Worm (Caenorhabditis elegans) whole organism, young adult: Measurements from ENCODE around the gene popl-1.

Experiments
- B0019.2 ChIP-seq: fragments of 200-800 bp; sonication (Bioruptor generic); conservative IDR thresholded peaks from 2 replicates; pipeline ENCODE4 v1.3.6; 2022; ENCODE audit warnings: missing genetic modification reagents, missing genetic modification characterization, missing compliant biosample characterization
- B0336.3 ChIP-seq: fragments of 200-800 bp; sonication (Bioruptor generic); IDR thresholded peaks from 2 replicates; pipeline ENCODE4 v1.3.6; 2022; ENCODE audit warnings: missing genetic modification characterization, missing compliant biosample characterization
- F10E7.11 ChIP-seq: sonication (generic microtip); optimal IDR thresholded peaks from 2 replicates; lab custom pipeline; 2017; ENCODE audit warnings: mild to moderate bottlenecking, missing genetic modification characterization, moderate library complexity, missing compliant biosample characterization
- Y53F4B.3 ChIP-seq: fragments of 200-800 bp; sonication (Bioruptor generic); IDR thresholded peaks from 2 replicates; pipeline ENCODE4 v1.3.6; 2022; ENCODE audit warnings: missing genetic modification reagents, missing genetic modification characterization, missing compliant biosample characterization
- Y53G8AR.9 ChIP-seq: fragments of 200-800 bp; sonication (Bioruptor generic); conservative IDR thresholded peaks from 2 replicates; pipeline ENCODE4 v1.3.6; 2022; ENCODE audit warnings: missing genetic modification reagents, missing genetic modification characterization, missing compliant biosample characterization
- Y67H2A.10 ChIP-seq: fragments of 200-800 bp; sonication (Bioruptor generic); conservative IDR thresholded peaks from 2 replicates; pipeline ENCODE4 v1.3.6; 2022; ENCODE audit warnings: missing genetic modification reagents, missing genetic modification characterization, missing compliant biosample characterization
- ZK185.1 ChIP-seq: sonication (generic microtip); optimal IDR thresholded peaks from 2 replicates; lab custom pipeline; 2016; ENCODE audit warnings: mild to moderate bottlenecking, missing genetic modification characterization, missing compliant biosample characterization; ENCODE audit not compliant: poor library complexity, severe bottlenecking
- atf-7 ChIP-seq: sonication (generic microtip); optimal IDR thresholded peaks from 2 replicates; lab custom pipeline; 2017; ENCODE audit warnings: mild to moderate bottlenecking, missing genetic modification characterization, missing compliant biosample characterization
- attf-5 ChIP-seq: fragments of 200-800 bp; sonication (Bioruptor generic); optimal IDR thresholded peaks from 2 replicates; lab custom pipeline; 2018; ENCODE audit warnings: mild to moderate bottlenecking, missing genetic modification characterization, missing compliant biosample characterization
- cebp-1 ChIP-seq, 2 experiments: fragments of 200-800 bp in 1 of 2; sonication (Bioruptor generic) in 1 of 2; sonication (generic microtip) in 1 of 2; IDR thresholded peaks in 1 of 2; optimal IDR thresholded peaks in 1 of 2; 2 replicates each; pipeline versions ENCODE4 v1.3.6 to Lab custom; 2017 to 2022; ENCODE audit warnings: missing compliant biosample characterization in 2 of 2, missing genetic modification characterization in 2 of 2, mild to moderate bottlenecking in 1 of 2, missing genetic modification reagents in 1 of 2, moderate library complexity in 1 of 2
- cebp-2 ChIP-seq: fragments of 200-800 bp; sonication (Bioruptor generic); IDR thresholded peaks from 2 replicates; pipeline ENCODE4 v1.3.6; 2022; ENCODE audit warnings: missing genetic modification characterization, missing compliant biosample characterization
- ceh-58 ChIP-seq: fragments of 200-800 bp; sonication (Bioruptor generic); IDR thresholded peaks from 2 replicates; pipeline ENCODE4 v1.3.6; 2022; ENCODE audit warnings: missing genetic modification characterization, missing compliant biosample characterization
- dox-1 ChIP-seq: fragments of 200-800 bp; sonication (Bioruptor generic); IDR thresholded peaks from 2 replicates; pipeline ENCODE4 v1.3.6; 2022; ENCODE audit warnings: missing genetic modification reagents, missing genetic modification characterization, missing compliant biosample characterization
- egrh-3 ChIP-seq: fragments of 200-800 bp; sonication (Bioruptor generic); IDR thresholded peaks from 2 replicates; pipeline ENCODE4 v1.3.6; 2022; ENCODE audit warnings: missing genetic modification reagents, missing genetic modification characterization, missing compliant biosample characterization
- gei-17 ChIP-seq: fragments of 200-800 bp; sonication (Bioruptor generic); optimal IDR thresholded peaks from 2 replicates; lab custom pipeline; 2018; ENCODE audit warnings: mild to moderate bottlenecking, missing genetic modification characterization, missing compliant biosample characterization
- hmg-1.2 ChIP-seq: fragments of 200-800 bp; sonication (Bioruptor generic); IDR thresholded peaks from 2 replicates; pipeline ENCODE4 v1.3.6; 2022; ENCODE audit warnings: missing genetic modification reagents, missing genetic modification characterization, missing compliant biosample characterization
- hrde-1 ChIP-seq: sonication (generic microtip); optimal IDR thresholded peaks from 2 replicates; lab custom pipeline; 2016; ENCODE audit warnings: missing genetic modification characterization, mild to moderate bottlenecking, missing compliant biosample characterization, moderate library complexity, missing genotype, missing genetic modification reagents, borderline replicate concordance
- lin-26 ChIP-seq: fragments of 200-800 bp; sonication (Bioruptor generic); IDR thresholded peaks from 2 replicates; pipeline ENCODE4 v1.3.6; 2022; ENCODE audit warnings: missing genetic modification reagents, missing genetic modification characterization, missing compliant biosample characterization
- lir-1 ChIP-seq: fragments of 200-800 bp; sonication (Bioruptor generic); conservative IDR thresholded peaks from 2 replicates; pipeline ENCODE4 v1.3.6; 2022; ENCODE audit warnings: missing genetic modification reagents, missing genetic modification characterization, missing compliant biosample characterization
- lsl-1 ChIP-seq: fragments of 200-800 bp; sonication (Bioruptor generic); optimal IDR thresholded peaks from 2 replicates; lab custom pipeline; 2018; ENCODE audit warnings: mild to moderate bottlenecking, missing genetic modification characterization, moderate library complexity, missing compliant biosample characterization
- lsy-27 ChIP-seq: sonication (generic microtip); optimal IDR thresholded peaks from 2 replicates; lab custom pipeline; 2017; ENCODE audit warnings: missing genetic modification characterization, mild to moderate bottlenecking, missing compliant biosample characterization, antibody characterized with exemption, missing genotype, borderline replicate concordance; ENCODE audit not compliant: insufficient read depth
- mcd-1 ChIP-seq: fragments of 200-800 bp; sonication (Bioruptor generic); IDR thresholded peaks from 2 replicates; pipeline ENCODE4 v1.3.6; 2022; ENCODE audit warnings: missing genetic modification reagents, missing genetic modification characterization, missing compliant biosample characterization
- mes-4 ChIP-seq: sonication (generic microtip); optimal IDR thresholded peaks from 2 replicates; lab custom pipeline; 2016; ENCODE audit warnings: missing genotype, missing genetic modification characterization, missing compliant biosample characterization
- nfya-2 ChIP-seq: fragments of 200-800 bp; sonication (Bioruptor generic); IDR thresholded peaks from 2 replicates; pipeline ENCODE4 v1.3.6; 2022; ENCODE audit warnings: missing genetic modification reagents, missing genetic modification characterization, missing compliant biosample characterization
- nhr-80 ChIP-seq: sonication (generic microtip); optimal IDR thresholded peaks from 2 replicates; lab custom pipeline; 2016; ENCODE audit warnings: missing genetic modification characterization, missing compliant biosample characterization
- repo-1 ChIP-seq: sonication (generic microtip); optimal IDR thresholded peaks from 2 replicates; lab custom pipeline; 2017; ENCODE audit warnings: mild to moderate bottlenecking, missing genetic modification characterization, missing compliant biosample characterization
- snpc-1.3 ChIP-seq: sonication (generic microtip); optimal IDR thresholded peaks from 2 replicates; lab custom pipeline; 2017; ENCODE audit warnings: missing genetic modification characterization, mild to moderate bottlenecking, missing compliant biosample characterization, antibody characterized with exemption, moderate library complexity, missing genotype, missing genetic modification reagents; ENCODE audit not compliant: insufficient read depth
- snpc-3.4 ChIP-seq: sonication (generic microtip); optimal IDR thresholded peaks from 2 replicates; lab custom pipeline; 2017; ENCODE audit warnings: missing genetic modification characterization, mild to moderate bottlenecking, missing compliant biosample characterization, antibody characterized with exemption, moderate library complexity, missing genotype, missing genetic modification reagents
- snpc-4 ChIP-seq, 5 experiments: fragments of 150-350 bp in 1 of 5; sonication (generic microtip) in 4 of 5; optimal IDR thresholded peaks; 2 replicates each; lab custom pipeline; 2014 to 2018; ENCODE audit warnings: missing genetic modification characterization in 5 of 5, missing biosample characterization in 3 of 5, antibody characterized with exemption in 2 of 5, mild to moderate bottlenecking in 2 of 5, missing compliant biosample characterization in 2 of 5, missing genotype in 2 of 5, moderate library complexity in 2 of 5, missing genetic modification reagents in 1 of 5
- tbp1 ChIP-seq: fragments of 200-800 bp; sonication (Bioruptor generic); optimal IDR thresholded peaks from 2 replicates; lab custom pipeline; 2018; ENCODE audit warnings: mild to moderate bottlenecking, missing genetic modification characterization, missing compliant biosample characterization
- tlf-1 ChIP-seq: fragments of 200-800 bp; sonication (Bioruptor generic); optimal IDR thresholded peaks from 2 replicates; lab custom pipeline; 2018; ENCODE audit warnings: mild to moderate bottlenecking, missing genetic modification characterization, missing compliant biosample characterization
- ztf-18 ChIP-seq: sonication (generic microtip); optimal IDR thresholded peaks from 2 replicates; lab custom pipeline; 2016; ENCODE audit warnings: missing genotype, mild to moderate bottlenecking, missing genetic modification characterization, missing compliant biosample characterization
- ztf-3 ChIP-seq: fragments of 200-800 bp; sonication (Bioruptor generic); optimal IDR thresholded peaks from 2 replicates; lab custom pipeline; 2018; ENCODE audit warnings: mild to moderate bottlenecking, missing genetic modification characterization, missing compliant biosample characterization
- ztf-6 ChIP-seq: fragments of 200-800 bp; sonication (Bioruptor generic); IDR thresholded peaks from 2 replicates; pipeline ENCODE4 v1.3.6; 2022; ENCODE audit warnings: missing genetic modification reagents, missing genetic modification characterization, missing compliant biosample characterization

popl-1 gene

ce11 chrIII:6431766-6432228 is 1.1 kb upstream of the popl-1 start, which contains the start of the genes mrps-17 and txdc-9 (continued):
- TF ChIP-seq dox-1 (GFP tag; lab: Robert Waterston, UW) (peak; percentile 40; the same call in 1 of the 2 replicates), hrde-1 (tag; lab: Kevin White, UChicago) (no peak), hmg-1.2 (GFP tag; lab: Robert Waterston, UW) (peak; percentile 47; the same call in 1 of the 2 replicates), Y67H2A.10 (GFP tag; lab: Robert Waterston, UW) (no peak), mes-4 (tag; lab: Kevin White, UChicago) (no peak), B0019.2 (GFP tag; lab: Robert Waterston, UW) (0 out of 2 replicates have a peak, but pooled peaks have one; percentile 39), cebp-2 (GFP tag; lab: Robert Waterston, UW) (no peak), snpc-3.4 (tag; lab: Kevin White, UChicago) (peak; percentile 20), ZK185.1 (tag; lab: Kevin White, UChicago) (peak; percentile 5), lsl-1 (GFP tag; lab: Kevin White, UChicago) (peak; percentile 48), ztf-18 (peak; percentile 55), tbp1 (peak; percentile 53)

ce11 chrIII:6427205-6427604 is 3.5 kb downstream of the popl-1 start, which contains the start of gene C05D11.8:
Gene C05D11.8, minus strand, starts transcription at chrIII:6427305.
- TF ChIP-seq B0336.3 (GFP tag; lab: Robert Waterston, UW) (no peak), snpc-1.3 (no peak), hrde-1 (tag; lab: Kevin White, UChicago) (no peak), lir-1 (no peak), F10E7.11 (tag; lab: Kevin White, UChicago) (no peak), snpc-4 (GFP tag; optimal IDR thresholded peaks at IDR 0.05; lab: Kevin White, UChicago) (no peak), snpc-4 (tag; optimal IDR thresholded peaks at IDR 0.05; lab: Kevin White, UChicago) (no peak), ceh-58 (GFP tag; lab: Robert Waterston, UW) (no peak), Y53G8AR.9 (GFP tag; lab: Robert Waterston, UW) (no peak), tlf-1 (GFP tag; lab: Kevin White, UChicago) (no peak), ztf-3 (no peak), egrh-3 (GFP tag; lab: Robert Waterston, UW) (no peak), mes-4 (tag; lab: Kevin White, UChicago) (no peak), snpc-3.4 (tag; lab: Kevin White, UChicago) (no peak), nfya-2 (GFP tag; lab: Robert Waterston, UW) (no peak)
- TF ChIP-seq, all 124 proteins: peak for 0

- TF ChIP-seq nhr-80 (peak; percentile 20), attf-5 (GFP tag; lab: Kevin White, UChicago) (peak; percentile 6), tlf-1 (GFP tag; lab: Kevin White, UChicago) (no peak), cebp-1 (GFP tag; IDR thresholded peaks at IDR 0.05; lab: Robert Waterston, UW) (no peak), cebp-1 (tag; optimal IDR thresholded peaks at IDR 0.05; lab: Kevin White, UChicago) (peak; percentile 35), Y53F4B.3 (no peak), gei-17 (GFP tag; lab: Kevin White, UChicago) (no peak), atf-7 (tag; lab: Kevin White, UChicago) (peak; percentile 17), ztf-6 (GFP tag; lab: Robert Waterston, UW) (no peak)
Observed at ce11 chrIII:6422721-6423120, 8.0 kb downstream of the popl-1 start.

ce11 chrIII:6421973-6422511 is 8.7 kb downstream of the popl-1 start:
- TF ChIP-seq hmg-1.2 (GFP tag; lab: Robert Waterston, UW) (peak; percentile 30; the same call in 1 of the 2 replicates), lin-26 (peak; percentile 46; the same call in 1 of the 2 replicates), dox-1 (GFP tag; lab: Robert Waterston, UW) (peak; percentile 15; the same call in 1 of the 2 replicates), lsy-27 (tag; lab: Kevin White, UChicago) (no peak), nhr-80 (peak; percentile 72), mcd-1 (GFP tag; lab: Robert Waterston, UW) (no peak), repo-1 (tag; lab: Kevin White, UChicago) (no peak)
